Fruit fly (Drosophila melanogaster): Measurements from ENCODE around the gene CG4686.

Gene CG4686

dm6 chr3R:19904865-19905373, 40.6 kb downstream of the CG4686 start, which contains the start of the genes Surf6 and RhoGAP92B (continued):
- TF ChIP-seq en (GFP tag; optimal IDR thresholded peaks at IDR 0.05) (peak; percentile 49), ranshi (GFP tag; IDR thresholded peaks at IDR 0.05) (0 out of 2 replicates have a peak, but pooled peaks have one; percentile 25), run (tag; optimal IDR thresholded peaks at IDR 0.05) (peak; percentile 57), Xrp1 (GFP tag; IDR thresholded peaks at IDR 0.05) (peak; percentile 50; the same call in 1 of the 2 replicates), ttk (GFP tag; IDR thresholded peaks at IDR 0.05) (peak; percentile 19; the same call in 1 of the 2 replicates), CG18619 (GFP tag; optimal IDR thresholded peaks at IDR 0.05) (peak; percentile 67), CG34224 (GFP tag; IDR thresholded peaks at IDR 0.05; ENCODE audit: partially characterized antibody) (no peak), Hr39 (optimal IDR thresholded peaks at IDR 0.05) (no peak), CG17829 (tag; optimal IDR thresholded peaks at IDR 0.05) (peak; percentile 77), sc (optimal IDR thresholded peaks at IDR 0.05) (no peak), sc (GFP tag; optimal IDR thresholded peaks at IDR 0.05) (peak; percentile 12), crc (GFP tag; optimal IDR thresholded peaks at IDR 0.05) (peak; percentile 22), lbe (GFP tag; optimal IDR thresholded peaks at IDR 0.05) (peak; percentile 17), CG15479 (GFP tag; optimal IDR thresholded peaks at IDR 0.05) (no peak), Gug (GFP tag; IDR thresholded peaks at IDR 0.05) (no peak), Sry-β (GFP tag; optimal IDR thresholded peaks at IDR 0.05) (peak; percentile 0), CG7839 (tag; optimal IDR thresholded peaks at IDR 0.05) (peak; percentile 53), HLH54F (GFP tag; optimal IDR thresholded peaks at IDR 0.05) (peak; percentile 58), HHEX (GFP tag; optimal IDR thresholded peaks at IDR 0.05) (peak; percentile 58), h (optimal IDR thresholded peaks at IDR 0.05) (no peak), gfzf (GFP tag; optimal IDR thresholded peaks at IDR 0.05) (peak; percentile 96), CG31441 (GFP tag; IDR thresholded peaks at IDR 0.05) (peak; percentile 76), hb (GFP tag; IDR thresholded peaks at IDR 0.05; ENCODE audit: partially characterized antibody) (no peak), CG15073 (GFP tag; optimal IDR thresholded peaks at IDR 0.05) (no peak), CG3847 (GFP tag; IDR thresholded peaks at IDR 0.05) (peak; percentile 86), CHES-1-like (GFP tag; optimal IDR thresholded peaks at IDR 0.05) (peak; percentile 63), CG4854 (GFP tag; optimal IDR thresholded peaks at IDR 0.05) (peak; percentile 56), CG12071 (GFP tag; optimal IDR thresholded peaks at IDR 0.05) (peak; percentile 22), CG7271 (tag; optimal IDR thresholded peaks at IDR 0.05) (peak; percentile 5), CG4730 (GFP tag; IDR thresholded peaks at IDR 0.05) (no peak), gce (GFP tag; IDR thresholded peaks at IDR 0.05) (no peak), CG13287 (GFP tag; IDR thresholded peaks at IDR 0.05; ENCODE audit: partially characterized antibody) (peak; percentile 78), HLHmδ (GFP tag; optimal IDR thresholded peaks at IDR 0.05) (no peak), CG9609 (GFP tag; optimal IDR thresholded peaks at IDR 0.05) (peak; percentile 54), exex (tag; optimal IDR thresholded peaks at IDR 0.05) (peak; percentile 40), CG13296 (GFP tag; optimal IDR thresholded peaks at IDR 0.05) (peak; percentile 71), CG8924 (tag; optimal IDR thresholded peaks at IDR 0.05) (peak; percentile 70), CG11696 (GFP tag; IDR thresholded peaks at IDR 0.05) (no peak), CG8290 (GFP tag; optimal IDR thresholded peaks at IDR 0.05) (peak; percentile 34), CG8290 (tag; optimal IDR thresholded peaks at IDR 0.05) (peak; percentile 31 to 64), CG15269 (tag; optimal IDR thresholded peaks at IDR 0.05) (peak; percentile 45), CG1603 (tag; optimal IDR thresholded peaks at IDR 0.05) (peak; percentile 85), Med (GFP tag) (peak; percentile 97), CG7928 (GFP tag; optimal IDR thresholded peaks at IDR 0.05) (peak; percentile 63), yki (optimal IDR thresholded peaks at IDR 0.05) (no peak), vnd (GFP tag; IDR thresholded peaks at IDR 0.05; ENCODE audit: partially characterized antibody) (no peak), ato (GFP tag; IDR thresholded peaks at IDR 0.05; ENCODE audit: partially characterized antibody) (no peak), CG1529 (GFP tag; optimal IDR thresholded peaks at IDR 0.05) (peak; percentile 41), CG32772 (GFP tag; IDR thresholded peaks at IDR 0.05) (0 out of 2 replicates have a peak, but pooled peaks have one; percentile 23), her (GFP tag; optimal IDR thresholded peaks at IDR 0.05) (peak; percentile 63), BEAF-32 (GFP tag; optimal IDR thresholded peaks at IDR 0.05) (peak; percentile 60), Lpt (GFP tag; optimal IDR thresholded peaks at IDR 0.05) (no peak)

All from whole organism, embryonic.